Worm (Caenorhabditis elegans): ENCODE results near the gene gid-8.

- TF ChIP-seq ets-4 (tag; optimal IDR thresholded peaks at IDR 0.05) (no peak), pat-9 (tag; optimal IDR thresholded peaks at IDR 0.05) (no peak), nhr-11 (tag; optimal IDR thresholded peaks at IDR 0.05) (no peak), fkh-10 (GFP tag; optimal IDR thresholded peaks at IDR 0.05) (no peak), elt-4 (tag; optimal IDR thresholded peaks at IDR 0.05) (no peak), eyg-1 (tag; optimal IDR thresholded peaks at IDR 0.05) (no peak), hlh-30 (tag; optimal IDR thresholded peaks at IDR 0.05; ENCODE audit: insufficient read depth) (no peak), ahr-1 (tag; optimal IDR thresholded peaks at IDR 0.05) (no peak), ama-1 (optimal IDR thresholded peaks at IDR 0.05) (no peak), ceh-24 (tag; optimal IDR thresholded peaks at IDR 0.05) (no peak), hlh-13 (GFP tag; optimal IDR thresholded peaks at IDR 0.05) (no peak)
Measured at ce11 chrV:1432500-1433418, 34.8 kb upstream of the gid-8 start.
